Fruit fly (Drosophila melanogaster): Measurements from ENCODE around the gene Uqcc1.
A peak's percentile ranks its signal among the peaks of the same experiment; 100 is the strongest.

Uqcc1 gene

dm6 chr3L:6979387-6980249 is 21.7 kb upstream of the Uqcc1 start, which contains the start of gene Galphai (continued):
- TF ChIP-seq Sox102F (GFP tag; optimal IDR thresholded peaks at IDR 0.05): no peak
- TF ChIP-seq vri (GFP tag; optimal IDR thresholded peaks at IDR 0.05): peak; percentile 46
- TF ChIP-seq CG15336 (GFP tag; IDR thresholded peaks at IDR 0.05): no peak
- TF ChIP-seq Gug (GFP tag; IDR thresholded peaks at IDR 0.05): no peak

dm6 chr3L:6978757-6979386 is 21.0 kb upstream of the Uqcc1 start:
- TF ChIP-seq Lpt (GFP tag; optimal IDR thresholded peaks at IDR 0.05): no peak
- TF ChIP-seq eg (GFP tag; IDR thresholded peaks at IDR 0.05): 0 out of 3 replicates have a peak, but pooled peaks have one; percentile 24
- TF ChIP-seq cyc (GFP tag; optimal IDR thresholded peaks at IDR 0.05): no peak
- TF ChIP-seq vri (GFP tag; optimal IDR thresholded peaks at IDR 0.05): peak; percentile 29

- TF ChIP-seq vri (GFP tag; optimal IDR thresholded peaks at IDR 0.05) (no peak), Sox15 (GFP tag; optimal IDR thresholded peaks at IDR 0.05) (no peak), Smox (GFP tag; optimal IDR thresholded peaks at IDR 0.05) (peak; percentile 37), CG11294 (GFP tag; IDR thresholded peaks at IDR 0.05) (peak; percentile 24; the same call in 1 of the 2 replicates), CG15336 (GFP tag; IDR thresholded peaks at IDR 0.05) (peak; percentile 76), topi (GFP tag; optimal IDR thresholded peaks at IDR 0.05) (no peak), CG4318 (GFP tag; optimal IDR thresholded peaks at IDR 0.05) (peak; percentile 39), dsx (GFP tag; optimal IDR thresholded peaks at IDR 0.05; ENCODE audit: poor library complexity, severe bottlenecking) (no peak), CG16779 (tag; optimal IDR thresholded peaks at IDR 0.05) (no peak), CG8319 (GFP tag; optimal IDR thresholded peaks at IDR 0.05) (no peak), CG10631 (GFP tag; optimal IDR thresholded peaks at IDR 0.05) (peak; percentile 8), CG6808 (GFP tag; optimal IDR thresholded peaks at IDR 0.05) (peak; percentile 2), CG34406 (GFP tag; optimal IDR thresholded peaks at IDR 0.05) (peak; percentile 7), Eip78C (GFP tag) (peak; percentile 78), Lpt (GFP tag; optimal IDR thresholded peaks at IDR 0.05) (no peak), Hr4 (GFP tag; optimal IDR thresholded peaks at IDR 0.05) (peak; percentile 82), CG7368 (GFP tag; optimal IDR thresholded peaks at IDR 0.05) (no peak), CG6163 (GFP tag; IDR thresholded peaks at IDR 0.05) (0 out of 3 replicates have a peak, but pooled peaks have one; percentile 37), salr (GFP tag; optimal IDR thresholded peaks at IDR 0.05) (peak in 1 of 2 experiments; percentile 22), OdsH (GFP tag; optimal IDR thresholded peaks at IDR 0.05) (peak; percentile 50), CG9139 (GFP tag; optimal IDR thresholded peaks at IDR 0.05) (no peak), Gug (GFP tag; IDR thresholded peaks at IDR 0.05) (no peak), Hr39 (GFP tag; optimal IDR thresholded peaks at IDR 0.05) (peak; percentile 36), spab (GFP tag; optimal IDR thresholded peaks at IDR 0.05) (no peak), dac (GFP tag; optimal IDR thresholded peaks at IDR 0.05) (no peak), Eip75B (GFP tag; optimal IDR thresholded peaks at IDR 0.05) (no peak), fd59A (GFP tag; optimal IDR thresholded peaks at IDR 0.05) (no peak), CG6276 (GFP tag; optimal IDR thresholded peaks at IDR 0.05) (peak; percentile 48), CG32006 (GFP tag; optimal IDR thresholded peaks at IDR 0.05) (peak; percentile 74), achi (GFP tag; optimal IDR thresholded peaks at IDR 0.05) (peak; percentile 19), CG10669 (GFP tag; optimal IDR thresholded peaks at IDR 0.05) (no peak), svp (GFP tag) (peak; percentile 43), fkh (GFP tag; optimal IDR thresholded peaks at IDR 0.05) (no peak), CG1621 (tag; optimal IDR thresholded peaks at IDR 0.05) (no peak), Ets21C (GFP tag; optimal IDR thresholded peaks at IDR 0.05) (no peak), esn (GFP tag; optimal IDR thresholded peaks at IDR 0.05) (no peak), lz (GFP tag; optimal IDR thresholded peaks at IDR 0.05) (peak; percentile 28), cyc (GFP tag; optimal IDR thresholded peaks at IDR 0.05) (no peak), CG6854 (GFP tag; optimal IDR thresholded peaks at IDR 0.05) (no peak), Ets96B (tag; optimal IDR thresholded peaks at IDR 0.05) (no peak), CG3919 (GFP tag; optimal IDR thresholded peaks at IDR 0.05) (peak; percentile 52)
These were observed 20.2 kb upstream of the Uqcc1 start for dm6 chr3L:6978030-6978683.
